Worm (Caenorhabditis elegans) whole organism, L1 larva: ENCODE measurements around the gene casy-1.

ENCODE experiments used
- C04F5.9 ChIP-seq: sonication (generic microtip); optimal IDR thresholded peaks from 2 replicates; lab custom pipeline; 2016; ENCODE audit warnings: missing genetic modification characterization, missing compliant biosample characterization
- aha-1 ChIP-seq: fragments of 150-350 bp; optimal IDR thresholded peaks from 2 replicates; lab custom pipeline; 2014; ENCODE audit warnings: missing biosample characterization, missing genetic modification characterization
- aly-2 ChIP-seq: fragments of 150-350 bp; optimal IDR thresholded peaks from 2 replicates; lab custom pipeline; 2014; ENCODE audit warnings: missing biosample characterization, missing genetic modification characterization
- ceh-63 ChIP-seq: fragments of 200-800 bp; sonication (Bioruptor generic); optimal IDR thresholded peaks from 2 replicates; lab custom pipeline; 2018; ENCODE audit warnings: mild to moderate bottlenecking, missing genetic modification characterization, missing compliant biosample characterization
- ceh-8 ChIP-seq: fragments of 200-800 bp; sonication (Bioruptor generic); optimal IDR thresholded peaks from 2 replicates; lab custom pipeline; 2018; ENCODE audit warnings: mild to moderate bottlenecking, missing genetic modification characterization, moderate library complexity, missing compliant biosample characterization
- ceh-82 ChIP-seq, 3 experiments: fragments of 150-350 bp in 1 of 3; sonication (generic microtip) in 2 of 3; optimal IDR thresholded peaks; 2 replicates each; lab custom pipeline; 2014 to 2017; ENCODE audit warnings: missing biosample characterization in 3 of 3, missing genetic modification characterization in 3 of 3
- dsc-1 ChIP-seq: sonication (generic microtip); optimal IDR thresholded peaks from 2 replicates; lab custom pipeline; 2016; ENCODE audit warnings: mild to moderate bottlenecking, missing genetic modification characterization, missing compliant biosample characterization
- egl-13 ChIP-seq: sonication (generic microtip); optimal IDR thresholded peaks from 2 replicates; lab custom pipeline; 2016; ENCODE audit warnings: missing genotype, missing genetic modification reagents, missing genetic modification characterization, missing compliant biosample characterization
- elt-3 ChIP-seq, 6 experiments: fragments of 150-350 bp in 1 of 6; sonication (generic microtip); optimal IDR thresholded peaks; 2 replicates each; lab custom pipeline; 2017 to 2018; ENCODE audit warnings: missing biosample characterization in 6 of 6, missing genetic modification characterization in 6 of 6, inconsistent platforms in 1 of 6
- ets-5 ChIP-seq: fragments of 200-800 bp; sonication (Bioruptor generic); IDR thresholded peaks from 2 replicates; pipeline ENCODE4 v1.3.6; 2022; ENCODE audit warnings: missing genetic modification characterization, missing compliant biosample characterization
- fkh-10 ChIP-seq: sonication (generic microtip); optimal IDR thresholded peaks from 2 replicates; lab custom pipeline; 2017; ENCODE audit warnings: missing biosample characterization, missing genetic modification reagents, missing genetic modification characterization
- fkh-4 ChIP-seq: sonication (generic microtip); optimal IDR thresholded peaks from 2 replicates; lab custom pipeline; 2016; ENCODE audit warnings: missing compliant biosample characterization, missing genetic modification characterization, borderline replicate concordance
- fkh-8 ChIP-seq: sonication (generic microtip); optimal IDR thresholded peaks from 2 replicates; lab custom pipeline; 2016; ENCODE audit warnings: mild to moderate bottlenecking, missing genetic modification characterization, missing compliant biosample characterization
- grh-1 ChIP-seq: fragments of 200-800 bp; sonication (Bioruptor generic); IDR thresholded peaks from 2 replicates; pipeline ENCODE4 v1.3.6; 2022; ENCODE audit warnings: missing genetic modification reagents, missing genetic modification characterization, missing compliant biosample characterization
- jun-1 ChIP-seq: fragments of 150-350 bp; optimal IDR thresholded peaks from 2 replicates; lab custom pipeline; 2014; ENCODE audit warnings: missing biosample characterization, missing genetic modification reagents, missing genetic modification characterization
- lin-14 ChIP-seq: fragments of 200-800 bp; sonication (Bioruptor generic); optimal IDR thresholded peaks from 2 replicates; lab custom pipeline; 2018; ENCODE audit warnings: mild to moderate bottlenecking, missing genetic modification characterization, moderate library complexity, missing compliant biosample characterization
- lin-39 ChIP-seq: fragments of 150-350 bp; optimal IDR thresholded peaks from 2 replicates; lab custom pipeline; 2014; ENCODE audit warnings: missing biosample characterization, missing genetic modification reagents, missing genetic modification characterization
- lsy-2 ChIP-seq, 2 experiments: fragments of 150-350 bp; optimal IDR thresholded peaks; 2 replicates each; lab custom pipeline; 2014; ENCODE audit warnings: missing biosample characterization in 2 of 2, missing genetic modification characterization in 2 of 2
- mab-9 ChIP-seq: fragments of 200-800 bp; sonication (Bioruptor generic); IDR thresholded peaks from 2 replicates; pipeline ENCODE4 v1.3.6; 2022; ENCODE audit warnings: missing genetic modification reagents, missing genetic modification characterization, missing compliant biosample characterization
- nhr-11 ChIP-seq: fragments of 150-350 bp; optimal IDR thresholded peaks from 2 replicates; lab custom pipeline; 2014; ENCODE audit warnings: missing biosample characterization, missing genetic modification characterization
- nhr-19 ChIP-seq: fragments of 200-800 bp; sonication (Bioruptor generic); conservative IDR thresholded peaks from 2 replicates; pipeline ENCODE4 v1.3.6; 2022; ENCODE audit warnings: missing genetic modification characterization, missing compliant biosample characterization
- nhr-47 ChIP-seq: sonication (generic microtip); optimal IDR thresholded peaks from 2 replicates; lab custom pipeline; 2016; ENCODE audit warnings: mild to moderate bottlenecking, missing genetic modification characterization, moderate library complexity, missing compliant biosample characterization
- nhr-71 ChIP-seq: sonication (generic microtip); optimal IDR thresholded peaks from 2 replicates; lab custom pipeline; 2016; ENCODE audit warnings: mild to moderate bottlenecking, missing genetic modification characterization, moderate library complexity, missing compliant biosample characterization
- nhr-76 ChIP-seq: sonication (generic microtip); optimal IDR thresholded peaks from 2 replicates; lab custom pipeline; 2017; ENCODE audit warnings: missing biosample characterization, missing genetic modification characterization
- nhr-77 ChIP-seq: fragments of 150-350 bp; optimal IDR thresholded peaks from 2 replicates; lab custom pipeline; 2014; ENCODE audit warnings: missing biosample characterization, missing genetic modification characterization
- nhr-85 ChIP-seq: sonication (generic microtip); peaks from one replicate; lab custom pipeline; 2016; ENCODE audit warnings: missing genetic modification characterization, inconsistent platforms, missing compliant biosample characterization
- pag-3 ChIP-seq: sonication (generic microtip); optimal IDR thresholded peaks from 2 replicates; lab custom pipeline; 2017; ENCODE audit warnings: missing genetic modification characterization, mild to moderate bottlenecking, missing compliant biosample characterization, antibody characterized with exemption, borderline replicate concordance; ENCODE audit not compliant: insufficient read depth
- rnt-1 ChIP-seq: sonication (generic microtip); optimal IDR thresholded peaks from 2 replicates; lab custom pipeline; 2016; ENCODE audit warnings: mild to moderate bottlenecking, missing genetic modification characterization, moderate library complexity, missing compliant biosample characterization
- sox-4 ChIP-seq: sonication (generic microtip); optimal IDR thresholded peaks from 2 replicates; lab custom pipeline; 2016; ENCODE audit warnings: missing genetic modification characterization, missing compliant biosample characterization
- swsn-7 ChIP-seq: sonication (generic microtip); optimal IDR thresholded peaks from 2 replicates; lab custom pipeline; 2016; ENCODE audit warnings: missing genetic modification characterization, missing compliant biosample characterization
- tlp-1 ChIP-seq: fragments of 150-350 bp; optimal IDR thresholded peaks from 2 replicates; lab custom pipeline; 2014; ENCODE audit warnings: missing biosample characterization, missing genetic modification characterization
- unc-86 ChIP-seq: sonication (generic microtip); optimal IDR thresholded peaks from 2 replicates; lab custom pipeline; 2016; ENCODE audit warnings: missing genetic modification characterization, missing compliant biosample characterization

Gene casy-1

ce11 chrII:5952214-5952613 is 4.3 kb downstream of the casy-1 start:
- TF ChIP-seq grh-1 (GFP tag; lab: Robert Waterston, UW) = no peak
- no peak for TF ChIP-seq aly-2 (tag; lab: Kevin White, UChicago)
- TF ChIP-seq swsn-7 (tag; lab: Kevin White, UChicago) = peak; percentile 11
- TF ChIP-seq elt-3 (tag; optimal IDR thresholded peaks at IDR 0.05; lab: Kevin White, UChicago) = no peak
- TF ChIP-seq lsy-2 (tag; optimal IDR thresholded peaks at IDR 0.05; lab: Kevin White, UChicago) = peak in 1 of 2 experiments; percentile 27
- TF ChIP-seq pag-3 (tag; lab: Kevin White, UChicago) = no peak
- TF ChIP-seq tlp-1 (tag; lab: Kevin White, UChicago) = no peak
- peak; percentile 57 for TF ChIP-seq nhr-47
- peak; percentile 28 for TF ChIP-seq unc-86
- no peak for TF ChIP-seq rnt-1
- TF ChIP-seq lin-14 (GFP tag; lab: Kevin White, UChicago) = peak; percentile 64
- no peak for TF ChIP-seq nhr-19 (GFP tag; lab: Robert Waterston, UW)
- TF ChIP-seq dsc-1 (tag; lab: Kevin White, UChicago) = peak; percentile 73
- no peak for TF ChIP-seq sox-4 (tag; lab: Kevin White, UChicago)
- peak; percentile 38 for TF ChIP-seq fkh-8 (tag; lab: Kevin White, UChicago)
- no peak for TF ChIP-seq nhr-76 (tag; lab: Kevin White, UChicago)
- TF ChIP-seq ceh-8 (GFP tag; lab: Kevin White, UChicago) = peak; percentile 28
- no peak for TF ChIP-seq mab-9 (GFP tag; lab: Robert Waterston, UW)
- no peak for TF ChIP-seq lin-39 (tag; lab: Kevin White, UChicago)

ce11 chrII:5951745-5952144 is 4.7 kb downstream of the casy-1 start:
- peak; percentile 22 for TF ChIP-seq egl-13 (tag; lab: Kevin White, UChicago)
- TF ChIP-seq dsc-1 (tag; lab: Kevin White, UChicago) = peak; percentile 20
- TF ChIP-seq unc-86 = no peak
- TF ChIP-seq aha-1 (tag; lab: Kevin White, UChicago) = no peak
- peak; percentile 6 for TF ChIP-seq nhr-71 (tag; lab: Kevin White, UChicago)

- TF ChIP-seq ceh-63 (GFP tag; lab: Kevin White, UChicago) = peak; percentile 31
- no peak for TF ChIP-seq ets-5 (GFP tag; lab: Robert Waterston, UW)
- no peak for TF ChIP-seq egl-13 (tag; lab: Kevin White, UChicago)
- TF ChIP-seq lin-14 (GFP tag; lab: Kevin White, UChicago) = peak; percentile 55
- TF ChIP-seq nhr-47 = peak; percentile 28
- TF ChIP-seq fkh-4 (tag; lab: Kevin White, UChicago) = no peak
- TF ChIP-seq fkh-10 = peak; percentile 13
- TF ChIP-seq nhr-85 (tag; lab: Kevin White, UChicago) = no peak
- TF ChIP-seq nhr-77 (tag; lab: Kevin White, UChicago) = no peak
- TF ChIP-seq nhr-11 (tag; lab: Kevin White, UChicago) = no peak
- TF ChIP-seq jun-1 (tag; lab: Kevin White, UChicago) = no peak
- no peak for TF ChIP-seq rnt-1
- peak; percentile 72 for TF ChIP-seq dsc-1 (tag; lab: Kevin White, UChicago)
These were observed 5.8 kb downstream of the casy-1 start for ce11 chrII:5950657-5951056.

ce11 chrII:5948681-5949080 is 7.8 kb downstream of the casy-1 start:
- TF ChIP-seq lin-14 (GFP tag; lab: Kevin White, UChicago) = peak; percentile 84
- TF ChIP-seq C04F5.9 (tag; lab: Kevin White, UChicago) = no peak
- peak; percentile 27 for TF ChIP-seq dsc-1 (tag; lab: Kevin White, UChicago)
- TF ChIP-seq nhr-71 (tag; lab: Kevin White, UChicago) = peak; percentile 8
- peak in 1 of 2 experiments; percentile 3 for TF ChIP-seq lsy-2 (tag; optimal IDR thresholded peaks at IDR 0.05; lab: Kevin White, UChicago)
- TF ChIP-seq fkh-8 (tag; lab: Kevin White, UChicago) = peak; percentile 38
- peak in 1 of 3 experiments; percentile 20 for TF ChIP-seq ceh-82 (tag; optimal IDR thresholded peaks at IDR 0.05; lab: Kevin White, UChicago)
- peak; percentile 21 for TF ChIP-seq fkh-10
- no peak for TF ChIP-seq nhr-76 (tag; lab: Kevin White, UChicago)
- TF ChIP-seq, all 84 proteins: peak for 7

- TF ChIP-seq nhr-19 (GFP tag; lab: Robert Waterston, UW) = no peak
- TF ChIP-seq fkh-10 = peak; percentile 70
- TF ChIP-seq, all 84 proteins: peak for 1
These were observed 10.0 kb downstream of the casy-1 start for ce11 chrII:5946438-5946837.
